Worm (Caenorhabditis elegans): ENCODE data around the gene Y38H6C.13.

Y38H6C.13 gene

ce11 chrV:20574314-20574713, 46.7 kb downstream of the Y38H6C.13 start, which contains the start of gene clec-263:
Gene clec-263, plus strand, starts transcription at chrV:20574614.
- TF ChIP-seq somi-1 (GFP tag; optimal IDR thresholded peaks at IDR 0.05): no peak
- no peak for TF ChIP-seq C06A6.2 (GFP tag; conservative IDR thresholded peaks at IDR 0.05)
- TF ChIP-seq let-526 (GFP tag; IDR thresholded peaks at IDR 0.05): no peak
- no peak for TF ChIP-seq B0019.2 (GFP tag; conservative IDR thresholded peaks at IDR 0.05)
- no peak for TF ChIP-seq nhr-80 (tag; optimal IDR thresholded peaks at IDR 0.05)
- TF ChIP-seq sea-2 (GFP tag; IDR thresholded peaks at IDR 0.05): no peak
- TF ChIP-seq ama-1 (optimal IDR thresholded peaks at IDR 0.05): no peak
- TF ChIP-seq ama-1 (GFP tag; optimal IDR thresholded peaks at IDR 0.05): no peak
- no peak for TF ChIP-seq sdz-38 (tag; optimal IDR thresholded peaks at IDR 0.05)
- TF ChIP-seq tlf-1 (GFP tag; optimal IDR thresholded peaks at IDR 0.05): no peak
- no peak for TF ChIP-seq aptf-2 (GFP tag; conservative IDR thresholded peaks at IDR 0.05)
- TF ChIP-seq hrde-1 (tag; optimal IDR thresholded peaks at IDR 0.05; ENCODE audit: borderline replicate concordance): no peak
- TF ChIP-seq madf-10 (tag; optimal IDR thresholded peaks at IDR 0.05): no peak
- no peak for TF ChIP-seq snpc-1.1 (tag; optimal IDR thresholded peaks at IDR 0.05; ENCODE audit: insufficient read depth)
- no peak for TF ChIP-seq F39B2.1 (GFP tag; IDR thresholded peaks at IDR 0.05)
- TF ChIP-seq Y95B8A.8 (GFP tag; IDR thresholded peaks at IDR 0.05): no peak

- TF ChIP-seq ceh-58 (GFP tag; IDR thresholded peaks at IDR 0.05) (no peak), Y56A3A.18 (GFP tag; IDR thresholded peaks at IDR 0.05) (no peak), akir-1 (GFP tag; optimal IDR thresholded peaks at IDR 0.05) (no peak), F52B5.7 (tag; optimal IDR thresholded peaks at IDR 0.05) (no peak), athp-1 (tag; optimal IDR thresholded peaks at IDR 0.05) (no peak), mel-28 (tag; optimal IDR thresholded peaks at IDR 0.05; ENCODE audit: borderline replicate concordance) (no peak), cebp-1 (GFP tag; IDR thresholded peaks at IDR 0.05) (no peak), cebp-1 (tag; optimal IDR thresholded peaks at IDR 0.05) (no peak), ztf-28 (GFP tag; IDR thresholded peaks at IDR 0.05) (no peak)
Observed at ce11 chrV:20574872-20575271, 47.3 kb downstream of the Y38H6C.13 start.

Data from whole organism, young adult.